Fruit fly (Drosophila melanogaster): ENCODE measurements around the gene CG2656.

CG2656 gene

DNA sequence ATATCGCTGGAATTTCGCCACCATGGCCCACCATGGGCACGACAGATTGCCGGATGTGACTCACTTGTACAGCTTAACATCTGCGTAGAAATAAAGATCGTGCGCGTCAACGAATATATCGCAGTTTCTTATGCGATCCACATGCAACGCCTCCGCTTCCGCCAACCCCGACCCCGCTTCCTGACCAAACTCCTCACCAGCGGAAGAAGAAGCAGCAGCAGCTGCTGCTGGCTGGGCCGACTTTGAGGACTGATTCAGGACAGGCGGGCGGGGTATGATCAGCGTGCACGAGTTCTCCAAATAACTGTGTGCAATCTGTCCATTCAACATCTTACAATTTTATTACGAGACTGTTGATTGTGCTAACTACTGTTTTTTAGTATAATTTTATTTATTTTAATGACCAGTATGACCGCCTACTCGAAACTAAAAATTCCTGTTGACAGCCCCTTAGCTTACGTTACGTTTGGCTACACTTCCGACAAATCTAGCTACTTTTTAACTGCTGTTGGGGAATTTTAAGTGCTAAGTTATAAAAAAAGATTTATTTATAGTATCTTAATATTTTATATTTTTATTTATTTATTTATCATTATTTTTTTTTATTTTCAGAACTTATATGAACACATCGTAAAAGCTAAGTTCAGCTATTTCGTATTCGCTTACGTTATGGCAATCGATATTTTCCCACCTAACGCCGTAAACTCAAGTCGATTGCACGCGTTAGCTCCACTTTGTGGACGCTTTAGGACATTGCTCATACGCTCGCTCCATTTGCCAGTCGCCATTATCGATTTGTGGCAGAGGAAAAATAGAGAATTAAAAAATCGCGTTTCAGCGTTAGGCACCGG is 41.9 kb downstream of the CG2656 start, which contains the start of the genes CG10055 and lap:
CG10055 (minus strand) TSS at position 432 of the 851 bp plus-strand sequence.
lap (plus strand) TSS at position 753 of the 851 bp plus-strand sequence.
- TF ChIP-seq lilli (GFP tag; optimal IDR thresholded peaks at IDR 0.05) (no peak), Sin3A (optimal IDR thresholded peaks at IDR 0.05) (peak; percentile 61), Oaz (GFP tag; IDR thresholded peaks at IDR 0.05) (no peak), Fer1 (GFP tag; optimal IDR thresholded peaks at IDR 0.05) (no peak), CG10267 (tag; optimal IDR thresholded peaks at IDR 0.05) (peak; percentile 28), CG4328 (GFP tag; optimal IDR thresholded peaks at IDR 0.05) (no peak), CG4854 (GFP tag; optimal IDR thresholded peaks at IDR 0.05) (no peak), CTCF (GFP tag; optimal IDR thresholded peaks at IDR 0.05) (no peak), her (GFP tag; optimal IDR thresholded peaks at IDR 0.05) (peak; percentile 99), Med (GFP tag) (peak; percentile 74), phol (tag; optimal IDR thresholded peaks at IDR 0.05) (peak; percentile 97), CG17385 (GFP tag; optimal IDR thresholded peaks at IDR 0.05) (peak; percentile 94), zfh1 (GFP tag; IDR thresholded peaks at IDR 0.05) (no peak), seq (GFP tag; IDR thresholded peaks at IDR 0.05) (no peak), sens (GFP tag) (no peak), en (GFP tag; optimal IDR thresholded peaks at IDR 0.05) (no peak), mirr (GFP tag; optimal IDR thresholded peaks at IDR 0.05) (no peak), CG34224 (GFP tag; IDR thresholded peaks at IDR 0.05; ENCODE audit: partially characterized antibody) (no peak), ap (GFP tag; IDR thresholded peaks at IDR 0.05) (no peak), CG13424 (tag; optimal IDR thresholded peaks at IDR 0.05) (no peak), CG9727 (GFP tag; optimal IDR thresholded peaks at IDR 0.05) (peak; percentile 9), Lim3 (GFP tag; IDR thresholded peaks at IDR 0.05) (no peak), hbn (GFP tag; IDR thresholded peaks at IDR 0.05; ENCODE audit: partially characterized antibody) (0 out of 2 replicates have a peak, but pooled peaks have one; percentile 20), Side (GFP tag; optimal IDR thresholded peaks at IDR 0.05) (no peak), D19A (tag; optimal IDR thresholded peaks at IDR 0.05) (no peak), klu (GFP tag; IDR thresholded peaks at IDR 0.05) (no peak), chinmo (GFP tag; IDR thresholded peaks at IDR 0.05; ENCODE audit: partially characterized antibody) (0 out of 4 replicates have a peak, but pooled peaks have one; percentile 25), CG34422 (GFP tag; IDR thresholded peaks at IDR 0.05) (peak; percentile 45; the same call in 1 of the 3 replicates), ranshi (GFP tag; IDR thresholded peaks at IDR 0.05) (no peak), inv (GFP tag; IDR thresholded peaks at IDR 0.05; ENCODE audit: partially characterized antibody) (peak; percentile 37; the same call in 1 of the 2 replicates), twi (tag; optimal IDR thresholded peaks at IDR 0.05) (no peak), CG14710 (tag; optimal IDR thresholded peaks at IDR 0.05) (no peak), Sry-δ (GFP tag; optimal IDR thresholded peaks at IDR 0.05) (peak; percentile 66), rib (GFP tag; IDR thresholded peaks at IDR 0.05) (no peak), CG10959 (GFP tag; IDR thresholded peaks at IDR 0.05) (no peak), Dp (GFP tag; optimal IDR thresholded peaks at IDR 0.05) (peak; percentile 0), zfh2 (GFP tag; optimal IDR thresholded peaks at IDR 0.05) (no peak), Sry-β (GFP tag; optimal IDR thresholded peaks at IDR 0.05) (peak; percentile 79), CG9797 (GFP tag; optimal IDR thresholded peaks at IDR 0.05) (peak; percentile 55), CG15479 (GFP tag; optimal IDR thresholded peaks at IDR 0.05) (no peak), HLHmδ (GFP tag; optimal IDR thresholded peaks at IDR 0.05) (peak; percentile 4), CG8359 (GFP tag; optimal IDR thresholded peaks at IDR 0.05; ENCODE audit: borderline replicate concordance) (no peak), BEAF-32 (GFP tag; optimal IDR thresholded peaks at IDR 0.05) (peak; percentile 72), CG3726 (GFP tag; IDR thresholded peaks at IDR 0.05) (no peak), h (optimal IDR thresholded peaks at IDR 0.05) (no peak), MBD-R2 (GFP tag; IDR thresholded peaks at IDR 0.05) (peak; percentile 73), CG9437 (GFP tag; optimal IDR thresholded peaks at IDR 0.05) (peak; percentile 100), lbe (GFP tag; optimal IDR thresholded peaks at IDR 0.05) (no peak), sima (GFP tag; optimal IDR thresholded peaks at IDR 0.05) (no peak), bbx (GFP tag; IDR thresholded peaks at IDR 0.05; ENCODE audit: partially characterized antibody) (peak; percentile 47; the same call in 1 of the 2 replicates)
